Worm (Caenorhabditis elegans) whole organism, L2 larva: ENCODE data around the gene gdh-1.

Source experiments
- F13H6.1 ChIP-seq: sonication (generic microtip); optimal IDR thresholded peaks from 2 replicates; lab custom pipeline; 2016; ENCODE audit warnings: missing genetic modification characterization, missing compliant biosample characterization
- R02D3.7 ChIP-seq: fragments of 150-350 bp; optimal IDR thresholded peaks from 2 replicates; lab custom pipeline; 2014; ENCODE audit warnings: missing biosample characterization, missing genetic modification characterization
- ama-1 ChIP-seq: fragments of 150-350 bp; optimal IDR thresholded peaks from 2 replicates; lab custom pipeline; 2018; ENCODE audit warnings: inconsistent platforms
- elt-1 ChIP-seq: fragments of 150-350 bp; optimal IDR thresholded peaks from 2 replicates; lab custom pipeline; 2014; ENCODE audit warnings: missing biosample characterization, missing genetic modification characterization
- mab-5 ChIP-seq: fragments of 150-350 bp; optimal IDR thresholded peaks from 2 replicates; lab custom pipeline; 2014; ENCODE audit warnings: missing biosample characterization, missing genetic modification characterization
- nhr-11 ChIP-seq: fragments of 150-350 bp; optimal IDR thresholded peaks from 2 replicates; lab custom pipeline; 2014; ENCODE audit warnings: missing biosample characterization, missing genetic modification characterization
- nhr-6 ChIP-seq: fragments of 150-350 bp; optimal IDR thresholded peaks from 2 replicates; lab custom pipeline; 2014; ENCODE audit warnings: missing biosample characterization, missing genetic modification characterization
- nhr-77 ChIP-seq: fragments of 150-350 bp; optimal IDR thresholded peaks from 2 replicates; lab custom pipeline; 2014; ENCODE audit warnings: missing biosample characterization, missing genetic modification characterization
- zag-1 ChIP-seq: fragments of 150-350 bp; optimal IDR thresholded peaks from 2 replicates; lab custom pipeline; 2014; ENCODE audit warnings: missing biosample characterization, missing genetic modification characterization

- TF ChIP-seq R02D3.7 (no peak), nhr-77 (tag; lab: Kevin White, UChicago) (no peak), zag-1 (tag; lab: Kevin White, UChicago) (no peak), nhr-11 (tag; lab: Kevin White, UChicago) (no peak), nhr-6 (tag; lab: Kevin White, UChicago) (no peak), elt-1 (no peak), ama-1 (lab: Kevin White, UChicago) (no peak), mab-5 (tag; lab: Kevin White, UChicago) (no peak), F13H6.1 (tag; lab: Kevin White, UChicago) (peak; percentile 17)
Observed at ce11 chrIV:11914837-11915737, 38.0 kb upstream of the gdh-1 start, which contains the start of gene fat-6.
